Fruit fly (Drosophila melanogaster) whole organism, wandering third instar larva: ENCODE measurements around the gene rdx.

Experiments used
- Abd-B ChIP-seq: fragments of >200 bp; optimal IDR thresholded peaks from 2 replicates; lab custom pipeline; 2017; ENCODE audit warnings: missing biosample characterization, missing genetic modification characterization
- CG9705 ChIP-seq: fragments of 200-800 bp; sonication (Bioruptor generic); optimal IDR thresholded peaks from 2 replicates; lab custom pipeline; 2018; ENCODE audit warnings: missing biosample characterization, mild to moderate bottlenecking, missing genetic modification characterization
- Hnf4 ChIP-seq: fragments of 200-800 bp; sonication (Bioruptor generic); optimal IDR thresholded peaks from 2 replicates; lab custom pipeline; 2016; ENCODE audit warnings: missing biosample characterization, mild to moderate bottlenecking, missing genetic modification characterization
- Hr78 ChIP-seq: fragments of >200 bp; optimal IDR thresholded peaks from 2 replicates; lab custom pipeline; 2017; ENCODE audit warnings: missing biosample characterization, missing genetic modification characterization
- Hr83 ChIP-seq: fragments of 200-300 bp; sonication (Bioruptor generic); optimal IDR thresholded peaks from 2 replicates; lab custom pipeline; 2016; ENCODE audit warnings: missing biosample characterization, mild to moderate bottlenecking, missing genetic modification characterization, moderate library complexity; ENCODE audit not compliant: poor library complexity, severe bottlenecking
- Myc ChIP-seq: fragments of >200 bp; optimal IDR thresholded peaks from 2 replicates; lab custom pipeline; 2017
- Rel ChIP-seq, 2 experiments: fragments of 200-800 bp; sonication (Bioruptor generic) in 1 of 2; optimal IDR thresholded peaks; 2 replicates in 1 of 2; 3 replicates in 1 of 2; lab custom pipeline; 2016 to 2019; ENCODE audit warnings: mild to moderate bottlenecking in 2 of 2, missing biosample characterization in 2 of 2, missing genetic modification characterization in 2 of 2, moderate library complexity in 1 of 2
- dmrt93B ChIP-seq: fragments of 200-800 bp; sonication (Bioruptor generic); optimal IDR thresholded peaks from 2 replicates; lab custom pipeline; 2018; ENCODE audit warnings: missing biosample characterization, mild to moderate bottlenecking, missing genetic modification characterization
- ey ChIP-seq: fragments of 200-800 bp; sonication (Bioruptor generic); optimal IDR thresholded peaks from 2 replicates; lab custom pipeline; 2016; ENCODE audit warnings: missing biosample characterization, missing genetic modification characterization
- foxo ChIP-seq, 2 experiments: fragments of 200-800 bp; sonication (Bioruptor generic); optimal IDR thresholded peaks; 2 replicates in 1 of 2; 3 replicates in 1 of 2; lab custom pipeline; 2016 to 2017; ENCODE audit warnings: missing biosample characterization in 2 of 2, missing genetic modification characterization in 2 of 2
- h ChIP-seq: fragments of 200-800 bp; sonication (Bioruptor generic); optimal IDR thresholded peaks from 3 replicates; lab custom pipeline; 2016; ENCODE audit warnings: missing biosample characterization, mild to moderate bottlenecking, missing genetic modification characterization
- pan ChIP-seq: fragments of >200 bp; optimal IDR thresholded peaks from 2 replicates; lab custom pipeline; 2017
- psq ChIP-seq: fragments of 200-800 bp; sonication (Bioruptor generic); optimal IDR thresholded peaks from 3 replicates; lab custom pipeline; 2017; ENCODE audit warnings: missing biosample characterization, mild to moderate bottlenecking, missing genetic modification characterization, moderate library complexity

dm6 chr3R:14064158-14064969 lies 32.5 kb upstream of the rdx start:
- TF ChIP-seq pan (lab: Kevin White, UChicago), result no peak
- TF ChIP-seq foxo (GFP tag; optimal IDR thresholded peaks at IDR 0.05; lab: Kevin White, UChicago), result no peak
- no peak for TF ChIP-seq dmrt93B (GFP tag; lab: Kevin White, UChicago)
- TF ChIP-seq ey (GFP tag; lab: Kevin White, UChicago), result no peak
- no peak for TF ChIP-seq Myc
- no peak for TF ChIP-seq CG9705 (GFP tag; lab: Kevin White, UChicago)
- TF ChIP-seq Abd-B, result no peak
- no peak for TF ChIP-seq psq (GFP tag; lab: Kevin White, UChicago)
- TF ChIP-seq Rel (GFP tag; optimal IDR thresholded peaks at IDR 0.05; lab: Kevin White, UChicago), result no peak
- TF ChIP-seq Rel (tag; optimal IDR thresholded peaks at IDR 0.05; lab: Kevin White, UChicago), result no peak
- no peak for TF ChIP-seq Hr83
- TF ChIP-seq Hr78, result no peak
- no peak for TF ChIP-seq h (GFP tag; lab: Kevin White, UChicago)
- TF ChIP-seq Hnf4 (GFP tag; lab: Kevin White, UChicago), result no peak
